Fruit fly (Drosophila melanogaster) whole organism, wandering third instar larva: ENCODE results near the gene Dhc16F.

ENCODE experiments used
- Abd-B ChIP-seq: fragments of >200 bp; optimal IDR thresholded peaks from 2 replicates; lab custom pipeline; 2017; ENCODE audit warnings: missing biosample characterization, missing genetic modification characterization
- CG9705 ChIP-seq: fragments of 200-800 bp; sonication (Bioruptor generic); optimal IDR thresholded peaks from 2 replicates; lab custom pipeline; 2018; ENCODE audit warnings: missing biosample characterization, mild to moderate bottlenecking, missing genetic modification characterization
- Dfd ChIP-seq: fragments of >200 bp; optimal IDR thresholded peaks from 2 replicates; lab custom pipeline; 2017; ENCODE audit warnings: missing biosample characterization, missing genetic modification characterization
- Hr78 ChIP-seq: fragments of >200 bp; optimal IDR thresholded peaks from 2 replicates; lab custom pipeline; 2017; ENCODE audit warnings: missing biosample characterization, missing genetic modification characterization
- br ChIP-seq: fragments of 200-800 bp; sonication (Bioruptor generic); optimal IDR thresholded peaks from 2 replicates; lab custom pipeline; 2016; ENCODE audit warnings: missing biosample characterization, missing genetic modification characterization
- pan ChIP-seq: fragments of >200 bp; optimal IDR thresholded peaks from 2 replicates; lab custom pipeline; 2017
- psq ChIP-seq: fragments of 200-800 bp; sonication (Bioruptor generic); optimal IDR thresholded peaks from 3 replicates; lab custom pipeline; 2017; ENCODE audit warnings: missing biosample characterization, mild to moderate bottlenecking, missing genetic modification characterization, moderate library complexity

dm6 chrX:18058108-18058507 is 6.2 kb upstream of the Dhc16F start:
- TF ChIP-seq Dfd (GFP tag; lab: Kevin White, UChicago) (no peak), psq (GFP tag; lab: Kevin White, UChicago) (no peak), br (no peak), CG9705 (no peak), Abd-B (GFP tag; lab: Kevin White, UChicago) (no peak), pan (lab: Kevin White, UChicago) (no peak), Hr78 (GFP tag; lab: Kevin White, UChicago) (no peak)
